Worm (Caenorhabditis elegans) whole organism, young adult: ENCODE measurements around the gene frm-3.

Source experiments
- B0261.1 ChIP-seq: sonication (generic microtip); optimal IDR thresholded peaks from 2 replicates; lab custom pipeline; 2016; ENCODE audit warnings: mild to moderate bottlenecking, missing genetic modification characterization, moderate library complexity, missing compliant biosample characterization
- C17E4.6 ChIP-seq: fragments of 200-800 bp; sonication (Bioruptor generic); IDR thresholded peaks from 2 replicates; pipeline ENCODE4 v1.3.6; 2022; ENCODE audit warnings: missing genetic modification reagents, missing genetic modification characterization, missing compliant biosample characterization
- F10E7.11 ChIP-seq: sonication (generic microtip); optimal IDR thresholded peaks from 2 replicates; lab custom pipeline; 2017; ENCODE audit warnings: mild to moderate bottlenecking, missing genetic modification characterization, moderate library complexity, missing compliant biosample characterization
- F23B12.7 ChIP-seq: sonication (generic microtip); optimal IDR thresholded peaks from 2 replicates; lab custom pipeline; 2017; ENCODE audit warnings: missing genetic modification characterization, mild to moderate bottlenecking, missing compliant biosample characterization, antibody characterized with exemption, moderate library complexity; ENCODE audit not compliant: insufficient read depth
- F33H1.4 ChIP-seq: fragments of 200-800 bp; sonication (Bioruptor generic); IDR thresholded peaks from 2 replicates; pipeline ENCODE4 v1.3.6; 2022; ENCODE audit warnings: missing genetic modification reagents, missing genetic modification characterization, missing compliant biosample characterization
- F52B5.7 ChIP-seq: sonication (generic microtip); optimal IDR thresholded peaks from 2 replicates; lab custom pipeline; 2016; ENCODE audit warnings: mild to moderate bottlenecking, missing genetic modification characterization, missing compliant biosample characterization
- F57A8.1 ChIP-seq: fragments of 200-800 bp; sonication (Bioruptor generic); optimal IDR thresholded peaks from 2 replicates; lab custom pipeline; 2018; ENCODE audit warnings: mild to moderate bottlenecking, missing genetic modification characterization, moderate library complexity, missing compliant biosample characterization
- K11D2.4 ChIP-seq: fragments of 200-800 bp; sonication (Bioruptor generic); IDR thresholded peaks from 2 replicates; pipeline ENCODE4 v1.3.6; 2022; ENCODE audit warnings: missing genetic modification reagents, missing genetic modification characterization, missing compliant biosample characterization
- T07F8.4 ChIP-seq: sonication (generic microtip); optimal IDR thresholded peaks from 2 replicates; lab custom pipeline; 2016; ENCODE audit warnings: mild to moderate bottlenecking, missing genetic modification characterization, moderate library complexity, missing compliant biosample characterization
- ZK185.1 ChIP-seq: sonication (generic microtip); optimal IDR thresholded peaks from 2 replicates; lab custom pipeline; 2016; ENCODE audit warnings: mild to moderate bottlenecking, missing genetic modification characterization, missing compliant biosample characterization; ENCODE audit not compliant: poor library complexity, severe bottlenecking
- ama-1 ChIP-seq, 3 experiments: fragments of 150-350 bp in 1 of 3; sonication (generic microtip) in 2 of 3; optimal IDR thresholded peaks; 2 replicates each; lab custom pipeline; 2014 to 2018; ENCODE audit warnings: missing biosample characterization in 2 of 3, missing genetic modification characterization in 2 of 3, missing genetic modification reagents in 2 of 3
- attf-6 ChIP-seq: fragments of 200-800 bp; sonication (Bioruptor generic); IDR thresholded peaks from 2 replicates; pipeline ENCODE4 v1.3.6; 2022; ENCODE audit warnings: missing genetic modification reagents, missing genetic modification characterization, missing compliant biosample characterization
- bed-2 ChIP-seq: fragments of 200-800 bp; sonication (Bioruptor generic); IDR thresholded peaks from 2 replicates; pipeline ENCODE4 v1.3.6; 2022; ENCODE audit warnings: missing genetic modification reagents, missing genetic modification characterization, missing compliant biosample characterization
- cebp-2 ChIP-seq: fragments of 200-800 bp; sonication (Bioruptor generic); IDR thresholded peaks from 2 replicates; pipeline ENCODE4 v1.3.6; 2022; ENCODE audit warnings: missing genetic modification characterization, missing compliant biosample characterization
- ceh-91 ChIP-seq: fragments of 200-800 bp; sonication (Bioruptor generic); IDR thresholded peaks from 2 replicates; pipeline ENCODE4 v1.3.6; 2022; ENCODE audit warnings: missing genetic modification reagents, missing genetic modification characterization, missing compliant biosample characterization
- egl-18 ChIP-seq: fragments of 200-800 bp; sonication (Bioruptor generic); IDR thresholded peaks from 2 replicates; pipeline ENCODE4 v1.3.6; 2022; ENCODE audit warnings: missing genetic modification reagents, missing genetic modification characterization, missing compliant biosample characterization
- ekl-4 ChIP-seq: fragments of 200-800 bp; sonication (Bioruptor generic); IDR thresholded peaks from 2 replicates; pipeline ENCODE4 v1.3.6; 2022; ENCODE audit warnings: missing genetic modification reagents, missing genetic modification characterization, missing compliant biosample characterization
- fkh-3 ChIP-seq: sonication (generic microtip); optimal IDR thresholded peaks from 2 replicates; lab custom pipeline; 2016; ENCODE audit warnings: mild to moderate bottlenecking, missing genetic modification characterization, missing compliant biosample characterization
- him-1 ChIP-seq: sonication (generic microtip); optimal IDR thresholded peaks from 2 replicates; lab custom pipeline; 2016; ENCODE audit warnings: missing genotype, missing genetic modification reagents, missing genetic modification characterization, missing compliant biosample characterization
- hmg-1.2 ChIP-seq: fragments of 200-800 bp; sonication (Bioruptor generic); IDR thresholded peaks from 2 replicates; pipeline ENCODE4 v1.3.6; 2022; ENCODE audit warnings: missing genetic modification reagents, missing genetic modification characterization, missing compliant biosample characterization
- hrde-1 ChIP-seq: sonication (generic microtip); optimal IDR thresholded peaks from 2 replicates; lab custom pipeline; 2016; ENCODE audit warnings: missing genetic modification characterization, mild to moderate bottlenecking, missing compliant biosample characterization, moderate library complexity, missing genotype, missing genetic modification reagents, borderline replicate concordance
- lag-1 ChIP-seq: fragments of 200-800 bp; sonication (Bioruptor generic); IDR thresholded peaks from 2 replicates; pipeline ENCODE4 v1.3.6; 2022; ENCODE audit warnings: missing genetic modification reagents, missing genetic modification characterization, missing compliant biosample characterization
- let-526 ChIP-seq: fragments of 200-800 bp; sonication (Bioruptor generic); IDR thresholded peaks from 2 replicates; pipeline ENCODE4 v1.3.6; 2022; ENCODE audit warnings: missing genetic modification reagents, missing genetic modification characterization, missing compliant biosample characterization
- let-607 ChIP-seq, 2 experiments: fragments of 200-800 bp in 1 of 2; sonication (Bioruptor generic) in 1 of 2; sonication (generic microtip) in 1 of 2; optimal IDR thresholded peaks; 2 replicates each; lab custom pipeline; 2016 to 2018; ENCODE audit warnings: mild to moderate bottlenecking in 2 of 2, missing compliant biosample characterization in 2 of 2, missing genetic modification characterization in 2 of 2, moderate library complexity in 2 of 2, missing genotype in 1 of 2
- lir-1 ChIP-seq: fragments of 200-800 bp; sonication (Bioruptor generic); conservative IDR thresholded peaks from 2 replicates; pipeline ENCODE4 v1.3.6; 2022; ENCODE audit warnings: missing genetic modification reagents, missing genetic modification characterization, missing compliant biosample characterization
- lsy-27 ChIP-seq: sonication (generic microtip); optimal IDR thresholded peaks from 2 replicates; lab custom pipeline; 2017; ENCODE audit warnings: missing genetic modification characterization, mild to moderate bottlenecking, missing compliant biosample characterization, antibody characterized with exemption, missing genotype, borderline replicate concordance; ENCODE audit not compliant: insufficient read depth
- madf-6 ChIP-seq: fragments of 200-800 bp; sonication (Bioruptor generic); IDR thresholded peaks from 2 replicates; pipeline ENCODE4 v1.3.6; 2022; ENCODE audit warnings: missing genetic modification reagents, missing genetic modification characterization, missing compliant biosample characterization
- nhr-27 ChIP-seq: fragments of 200-800 bp; sonication (Bioruptor generic); optimal IDR thresholded peaks from 2 replicates; lab custom pipeline; 2018; ENCODE audit warnings: mild to moderate bottlenecking, missing genetic modification characterization, moderate library complexity, missing compliant biosample characterization
- nhr-90 ChIP-seq: sonication (generic microtip); optimal IDR thresholded peaks from 2 replicates; lab custom pipeline; 2016; ENCODE audit warnings: missing genotype, mild to moderate bottlenecking, missing genetic modification characterization, missing compliant biosample characterization
- pbrm-1 ChIP-seq: fragments of 200-800 bp; sonication (Bioruptor generic); IDR thresholded peaks from 2 replicates; pipeline ENCODE4 v1.3.6; 2022; ENCODE audit warnings: missing genetic modification reagents, missing genetic modification characterization, missing compliant biosample characterization
- pha-4 ChIP-seq: fragments of 150-350 bp; sonication (generic microtip); optimal IDR thresholded peaks from 2 replicates; lab custom pipeline; 2014; ENCODE audit warnings: missing biosample characterization, missing genetic modification reagents, missing genetic modification characterization
- rec-8 ChIP-seq, 2 experiments: sonication (generic microtip); optimal IDR thresholded peaks; 2 replicates each; lab custom pipeline; 2016; ENCODE audit warnings: mild to moderate bottlenecking in 2 of 2, missing genetic modification characterization in 2 of 2, missing genetic modification reagents in 2 of 2, missing genotype in 2 of 2, missing biosample characterization in 1 of 2, missing compliant biosample characterization in 1 of 2, moderate library complexity in 1 of 2
- repo-1 ChIP-seq: sonication (generic microtip); optimal IDR thresholded peaks from 2 replicates; lab custom pipeline; 2017; ENCODE audit warnings: mild to moderate bottlenecking, missing genetic modification characterization, missing compliant biosample characterization
- sdz-38 ChIP-seq: sonication (generic microtip); optimal IDR thresholded peaks from 2 replicates; lab custom pipeline; 2016; ENCODE audit warnings: missing genotype, missing genetic modification characterization, missing compliant biosample characterization
- snpc-1.1 ChIP-seq: sonication (generic microtip); optimal IDR thresholded peaks from 2 replicates; lab custom pipeline; 2017; ENCODE audit warnings: missing genetic modification characterization, mild to moderate bottlenecking, missing compliant biosample characterization, antibody characterized with exemption, moderate library complexity, missing genotype, missing genetic modification reagents; ENCODE audit not compliant: insufficient read depth
- snpc-4 ChIP-seq, 5 experiments: fragments of 150-350 bp in 1 of 5; sonication (generic microtip) in 4 of 5; optimal IDR thresholded peaks; 2 replicates each; lab custom pipeline; 2014 to 2018; ENCODE audit warnings: missing genetic modification characterization in 5 of 5, missing biosample characterization in 3 of 5, antibody characterized with exemption in 2 of 5, mild to moderate bottlenecking in 2 of 5, missing compliant biosample characterization in 2 of 5, missing genotype in 2 of 5, moderate library complexity in 2 of 5, missing genetic modification reagents in 1 of 5
- somi-1 ChIP-seq: fragments of 200-800 bp; sonication (Bioruptor generic); optimal IDR thresholded peaks from 2 replicates; lab custom pipeline; 2018; ENCODE audit warnings: mild to moderate bottlenecking, missing genetic modification characterization, missing compliant biosample characterization
- tbx-9 ChIP-seq: sonication (generic microtip); optimal IDR thresholded peaks from 2 replicates; lab custom pipeline; 2016; ENCODE audit warnings: borderline replicate concordance, missing genetic modification characterization, inconsistent platforms, missing compliant biosample characterization
- unc-62 ChIP-seq: fragments of 150-350 bp; optimal IDR thresholded peaks from 2 replicates; lab custom pipeline; 2014; ENCODE audit warnings: missing biosample characterization, missing genetic modification reagents, missing genetic modification characterization
- xnd-1 ChIP-seq: sonication (generic microtip); optimal IDR thresholded peaks from 2 replicates; lab custom pipeline; 2016; ENCODE audit warnings: missing genotype, missing genetic modification reagents, missing genetic modification characterization, missing compliant biosample characterization
- zim-3 ChIP-seq: sonication (generic microtip); optimal IDR thresholded peaks from 2 replicates; lab custom pipeline; 2017; ENCODE audit warnings: mild to moderate bottlenecking, missing genetic modification characterization, moderate library complexity, missing compliant biosample characterization
- ztf-25 ChIP-seq: fragments of 200-800 bp; sonication (Bioruptor generic); IDR thresholded peaks from 2 replicates; pipeline ENCODE4 v1.3.6; 2022; ENCODE audit warnings: missing genetic modification reagents, missing genetic modification characterization, missing compliant biosample characterization
- ztf-26 ChIP-seq: sonication (generic microtip); optimal IDR thresholded peaks from 2 replicates; lab custom pipeline; 2017; ENCODE audit warnings: missing genetic modification characterization, missing compliant biosample characterization

frm-3 gene

DNA sequence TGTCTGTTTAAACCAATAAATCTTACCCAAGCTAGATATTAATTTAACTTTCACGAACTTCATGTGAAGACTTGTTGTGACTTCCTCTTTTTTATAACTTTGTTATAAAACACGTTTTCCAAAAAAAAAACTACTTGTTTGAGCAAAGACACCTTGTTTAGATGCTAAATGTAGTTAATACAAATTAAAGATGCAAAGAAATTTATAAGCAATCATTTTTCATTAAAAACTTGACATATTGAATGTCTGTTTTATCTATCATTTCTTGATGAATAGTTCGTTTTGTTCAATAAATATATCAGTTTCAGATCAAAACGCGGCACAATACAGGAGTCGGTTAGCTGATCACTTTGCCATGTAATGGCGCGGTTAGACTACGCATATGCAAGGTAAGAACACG is at the start of gene frm-3:
TSS of gene frm-3 (plus strand) at position 301 of the 400 bp plus-strand sequence.
- TF ChIP-seq egl-18 (GFP tag; lab: Robert Waterston, UW) (no peak), snpc-4 (GFP tag; optimal IDR thresholded peaks at IDR 0.05; lab: Kevin White, UChicago) (no peak), snpc-4 (tag; optimal IDR thresholded peaks at IDR 0.05; lab: Kevin White, UChicago) (no peak), nhr-90 (tag; lab: Kevin White, UChicago) (no peak), cebp-2 (no peak), K11D2.4 (no peak), F23B12.7 (tag; lab: Kevin White, UChicago) (no peak), unc-62 (GFP tag; lab: Kevin White, UChicago) (no peak), F33H1.4 (GFP tag; lab: Robert Waterston, UW) (no peak), bed-2 (no peak), ekl-4 (GFP tag; lab: Robert Waterston, UW) (no peak), fkh-3 (tag; lab: Kevin White, UChicago) (no peak), nhr-27 (no peak), F10E7.11 (no peak), lag-1 (no peak), hrde-1 (no peak), C17E4.6 (GFP tag; lab: Robert Waterston, UW) (no peak), lsy-27 (tag; lab: Kevin White, UChicago) (no peak), rec-8 (tag; optimal IDR thresholded peaks at IDR 0.05; lab: Kevin White, UChicago) (no peak), ama-1 (optimal IDR thresholded peaks at IDR 0.05; lab: Kevin White, UChicago) (no peak), ama-1 (GFP tag; optimal IDR thresholded peaks at IDR 0.05; lab: Kevin White, UChicago) (no peak), pbrm-1 (GFP tag; lab: Robert Waterston, UW) (no peak)

DNA sequence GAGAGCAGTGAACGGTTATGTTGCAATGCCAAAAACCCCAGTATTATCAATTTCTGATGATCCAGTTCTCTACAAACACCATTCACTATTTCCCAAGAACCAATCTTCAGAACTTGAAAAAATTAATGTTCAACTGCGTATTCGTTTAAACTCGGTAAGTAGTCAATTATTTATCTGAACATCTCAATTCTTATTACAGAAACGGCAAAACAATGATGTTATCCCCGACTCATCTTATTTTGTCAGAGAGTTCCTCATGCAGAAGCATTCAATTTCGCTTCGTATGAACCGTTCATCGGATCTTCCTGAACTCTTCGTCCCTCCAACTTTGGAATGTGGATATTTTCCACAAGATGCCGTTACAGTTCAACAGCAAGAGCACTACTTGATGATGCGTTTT is 48.6 kb upstream of the frm-3 start:
- TF ChIP-seq ama-1 (optimal IDR thresholded peaks at IDR 0.05; lab: Kevin White, UChicago) (no peak), ama-1 (GFP tag; optimal IDR thresholded peaks at IDR 0.05; lab: Kevin White, UChicago) (no peak), B0261.1 (tag; lab: Kevin White, UChicago) (no peak), F33H1.4 (GFP tag; lab: Robert Waterston, UW) (no peak), repo-1 (tag; lab: Kevin White, UChicago) (no peak), attf-6 (GFP tag; lab: Robert Waterston, UW) (no peak), snpc-1.1 (no peak), F52B5.7 (tag; lab: Kevin White, UChicago) (no peak), let-607 (tag; optimal IDR thresholded peaks at IDR 0.05; lab: Kevin White, UChicago) (no peak), ztf-25 (no peak), him-1 (tag; lab: Kevin White, UChicago) (no peak), T07F8.4 (no peak), ztf-26 (no peak), zim-3 (no peak)

DNA sequence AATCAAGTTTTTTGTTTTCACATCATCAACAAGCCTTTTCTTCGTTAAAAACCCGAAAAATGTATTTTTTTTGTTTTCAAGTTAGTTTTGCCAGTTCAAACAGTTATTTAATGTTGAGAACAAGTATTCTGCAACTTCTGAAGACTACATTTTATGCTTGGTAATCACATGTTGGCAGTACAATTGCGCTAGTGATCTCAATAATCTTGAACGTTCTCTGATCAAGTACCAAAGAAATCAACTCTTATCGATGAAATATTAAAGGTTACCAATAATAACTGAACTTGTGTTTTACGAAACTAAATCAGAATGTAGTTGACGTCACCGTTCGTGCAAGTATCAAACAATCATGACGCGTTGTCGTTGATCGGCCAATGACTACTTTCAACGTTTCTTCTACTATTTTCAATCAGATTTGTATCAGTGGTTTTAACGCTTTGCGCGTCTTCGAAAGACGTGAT is 38.7 kb upstream of the frm-3 start, which contains the start of gene C35C5.8:
TSS of gene C35C5.8 (plus strand) at position 51 of the 461 bp plus-strand sequence.
- no peak for TF ChIP-seq madf-6 (GFP tag; lab: Robert Waterston, UW)
- no peak for TF ChIP-seq him-1 (tag; lab: Kevin White, UChicago)
- peak; percentile 1 for TF ChIP-seq ztf-26

DNA sequence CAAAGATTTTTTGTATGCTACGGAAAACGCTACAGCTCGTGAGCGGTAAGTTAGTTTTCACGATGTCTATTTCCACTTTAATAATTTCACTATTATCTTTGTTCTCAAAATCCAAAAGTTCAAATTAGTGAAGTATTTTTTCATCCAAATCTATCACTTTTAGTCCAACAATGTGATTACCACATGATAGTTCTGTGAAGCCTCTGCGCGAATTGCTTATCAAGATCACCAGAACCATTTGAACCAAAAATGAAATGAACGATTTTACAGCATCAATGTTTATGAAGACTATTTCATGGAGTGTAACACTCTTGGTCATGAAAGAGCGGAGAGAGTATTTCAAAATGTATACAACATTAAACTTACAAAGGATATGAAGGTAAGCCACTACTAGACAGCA is 37.9 kb upstream of the frm-3 start:
- TF ChIP-seq pha-4 (tag; lab: Kevin White, UChicago) (no peak), tbx-9 (tag; lab: Kevin White, UChicago) (no peak), ZK185.1 (tag; lab: Kevin White, UChicago) (no peak), ceh-91 (GFP tag; lab: Robert Waterston, UW) (no peak), repo-1 (tag; lab: Kevin White, UChicago) (no peak), F57A8.1 (GFP tag; lab: Kevin White, UChicago) (no peak), somi-1 (GFP tag; lab: Kevin White, UChicago) (no peak), hmg-1.2 (no peak), xnd-1 (tag; lab: Kevin White, UChicago) (no peak), let-526 (GFP tag; lab: Robert Waterston, UW) (no peak), sdz-38 (no peak), F33H1.4 (GFP tag; lab: Robert Waterston, UW) (no peak), T07F8.4 (no peak), lir-1 (GFP tag; lab: Robert Waterston, UW) (no peak)
